Worm (Caenorhabditis elegans) whole organism, young adult: ENCODE measurements around the gene sup-36.

ENCODE experiments used
- B0336.3 ChIP-seq: fragments of 200-800 bp; sonication (Bioruptor generic); IDR thresholded peaks from 2 replicates; pipeline ENCODE4 v1.3.6; 2022; ENCODE audit warnings: missing genetic modification characterization, missing compliant biosample characterization
- C06A6.2 ChIP-seq: fragments of 200-800 bp; sonication (Bioruptor generic); conservative IDR thresholded peaks from 2 replicates; pipeline ENCODE4 v1.3.6; 2022; ENCODE audit warnings: missing genetic modification characterization, missing compliant biosample characterization
- D2030.7 ChIP-seq: fragments of 200-800 bp; sonication (Bioruptor generic); IDR thresholded peaks from 2 replicates; pipeline ENCODE4 v1.3.6; 2022; ENCODE audit warnings: missing genetic modification reagents, missing genetic modification characterization, missing compliant biosample characterization
- F23B12.7 ChIP-seq: sonication (generic microtip); optimal IDR thresholded peaks from 2 replicates; lab custom pipeline; 2017; ENCODE audit warnings: missing genetic modification characterization, mild to moderate bottlenecking, missing compliant biosample characterization, antibody characterized with exemption, moderate library complexity; ENCODE audit not compliant: insufficient read depth
- F33H1.4 ChIP-seq: fragments of 200-800 bp; sonication (Bioruptor generic); IDR thresholded peaks from 2 replicates; pipeline ENCODE4 v1.3.6; 2022; ENCODE audit warnings: missing genetic modification reagents, missing genetic modification characterization, missing compliant biosample characterization
- F37B4.10 ChIP-seq: fragments of 200-800 bp; sonication (Bioruptor generic); IDR thresholded peaks from 2 replicates; pipeline ENCODE4 v1.3.6; 2022; ENCODE audit warnings: missing genetic modification characterization, missing compliant biosample characterization
- F49E8.2 ChIP-seq: sonication (generic microtip); optimal IDR thresholded peaks from 3 replicates; lab custom pipeline; 2017; ENCODE audit warnings: missing genetic modification characterization, mild to moderate bottlenecking, missing compliant biosample characterization, antibody characterized with exemption, moderate library complexity; ENCODE audit not compliant: insufficient read depth
- T26A5.8 ChIP-seq: sonication (generic microtip); optimal IDR thresholded peaks from 2 replicates; lab custom pipeline; 2016; ENCODE audit warnings: missing genetic modification characterization, missing compliant biosample characterization
- Y95B8A.8 ChIP-seq: fragments of 200-800 bp; sonication (Bioruptor generic); IDR thresholded peaks from 2 replicates; pipeline ENCODE4 v1.3.6; 2022; ENCODE audit warnings: missing genetic modification reagents, missing genetic modification characterization, missing compliant biosample characterization
- ZK185.1 ChIP-seq: sonication (generic microtip); optimal IDR thresholded peaks from 2 replicates; lab custom pipeline; 2016; ENCODE audit warnings: mild to moderate bottlenecking, missing genetic modification characterization, missing compliant biosample characterization; ENCODE audit not compliant: poor library complexity, severe bottlenecking
- atf-7 ChIP-seq: sonication (generic microtip); optimal IDR thresholded peaks from 2 replicates; lab custom pipeline; 2017; ENCODE audit warnings: mild to moderate bottlenecking, missing genetic modification characterization, missing compliant biosample characterization
- attf-3 ChIP-seq: fragments of 200-800 bp; sonication (Bioruptor generic); conservative IDR thresholded peaks from 2 replicates; pipeline ENCODE4 v1.3.6; 2022; ENCODE audit warnings: missing genetic modification reagents, missing genetic modification characterization, missing compliant biosample characterization
- attf-5 ChIP-seq: fragments of 200-800 bp; sonication (Bioruptor generic); optimal IDR thresholded peaks from 2 replicates; lab custom pipeline; 2018; ENCODE audit warnings: mild to moderate bottlenecking, missing genetic modification characterization, missing compliant biosample characterization
- bed-1 ChIP-seq: fragments of 200-800 bp; sonication (Bioruptor generic); IDR thresholded peaks from 2 replicates; pipeline ENCODE4 v1.3.6; 2022; ENCODE audit warnings: missing genetic modification reagents, missing genetic modification characterization, missing compliant biosample characterization
- bed-2 ChIP-seq: fragments of 200-800 bp; sonication (Bioruptor generic); IDR thresholded peaks from 2 replicates; pipeline ENCODE4 v1.3.6; 2022; ENCODE audit warnings: missing genetic modification reagents, missing genetic modification characterization, missing compliant biosample characterization
- cebp-1 ChIP-seq, 2 experiments: fragments of 200-800 bp in 1 of 2; sonication (Bioruptor generic) in 1 of 2; sonication (generic microtip) in 1 of 2; IDR thresholded peaks in 1 of 2; optimal IDR thresholded peaks in 1 of 2; 2 replicates each; pipeline versions ENCODE4 v1.3.6 to Lab custom; 2017 to 2022; ENCODE audit warnings: missing compliant biosample characterization in 2 of 2, missing genetic modification characterization in 2 of 2, mild to moderate bottlenecking in 1 of 2, missing genetic modification reagents in 1 of 2, moderate library complexity in 1 of 2
- chd-7 ChIP-seq: sonication (generic microtip); optimal IDR thresholded peaks from 2 replicates; lab custom pipeline; 2016; ENCODE audit warnings: mild to moderate bottlenecking, missing genetic modification characterization, moderate library complexity, missing compliant biosample characterization
- dox-1 ChIP-seq: fragments of 200-800 bp; sonication (Bioruptor generic); IDR thresholded peaks from 2 replicates; pipeline ENCODE4 v1.3.6; 2022; ENCODE audit warnings: missing genetic modification reagents, missing genetic modification characterization, missing compliant biosample characterization
- efl-1 ChIP-seq: fragments of 150-350 bp; optimal IDR thresholded peaks from 2 replicates; lab custom pipeline; 2014; ENCODE audit warnings: missing biosample characterization, missing genetic modification reagents, missing genetic modification characterization
- egl-44 ChIP-seq: fragments of 200-800 bp; sonication (Bioruptor generic); IDR thresholded peaks from 2 replicates; pipeline ENCODE4 v1.3.6; 2022; ENCODE audit warnings: missing genetic modification reagents, missing genetic modification characterization, missing compliant biosample characterization
- ekl-4 ChIP-seq: fragments of 200-800 bp; sonication (Bioruptor generic); IDR thresholded peaks from 2 replicates; pipeline ENCODE4 v1.3.6; 2022; ENCODE audit warnings: missing genetic modification reagents, missing genetic modification characterization, missing compliant biosample characterization
- hrde-1 ChIP-seq: sonication (generic microtip); optimal IDR thresholded peaks from 2 replicates; lab custom pipeline; 2016; ENCODE audit warnings: missing genetic modification characterization, mild to moderate bottlenecking, missing compliant biosample characterization, moderate library complexity, missing genotype, missing genetic modification reagents, borderline replicate concordance
- let-526 ChIP-seq: fragments of 200-800 bp; sonication (Bioruptor generic); IDR thresholded peaks from 2 replicates; pipeline ENCODE4 v1.3.6; 2022; ENCODE audit warnings: missing genetic modification reagents, missing genetic modification characterization, missing compliant biosample characterization
- lin-35 ChIP-seq, 3 experiments: fragments of 150-350 bp in 2 of 3; sonication (generic microtip) in 1 of 3; optimal IDR thresholded peaks; 2 replicates each; lab custom pipeline; 2014 to 2018; ENCODE audit warnings: missing biosample characterization in 3 of 3, missing genetic modification characterization in 3 of 3, missing genetic modification reagents in 3 of 3
- lin-54 ChIP-seq: fragments of 200-800 bp; sonication (Bioruptor generic); optimal IDR thresholded peaks from 2 replicates; lab custom pipeline; 2018; ENCODE audit warnings: mild to moderate bottlenecking, missing genetic modification characterization, missing compliant biosample characterization
- madf-10 ChIP-seq: sonication (generic microtip); optimal IDR thresholded peaks from 2 replicates; lab custom pipeline; 2016; ENCODE audit warnings: mild to moderate bottlenecking, missing genetic modification characterization, missing compliant biosample characterization
- madf-6 ChIP-seq: fragments of 200-800 bp; sonication (Bioruptor generic); IDR thresholded peaks from 2 replicates; pipeline ENCODE4 v1.3.6; 2022; ENCODE audit warnings: missing genetic modification reagents, missing genetic modification characterization, missing compliant biosample characterization
- nfya-1 ChIP-seq: sonication (generic microtip); optimal IDR thresholded peaks from 2 replicates; lab custom pipeline; 2017; ENCODE audit warnings: antibody characterized with exemption, missing compliant biosample characterization, missing genetic modification characterization, borderline replicate concordance; ENCODE audit not compliant: insufficient read depth
- nhr-27 ChIP-seq: fragments of 200-800 bp; sonication (Bioruptor generic); optimal IDR thresholded peaks from 2 replicates; lab custom pipeline; 2018; ENCODE audit warnings: mild to moderate bottlenecking, missing genetic modification characterization, moderate library complexity, missing compliant biosample characterization
- nhr-80 ChIP-seq: sonication (generic microtip); optimal IDR thresholded peaks from 2 replicates; lab custom pipeline; 2016; ENCODE audit warnings: missing genetic modification characterization, missing compliant biosample characterization
- pha-4 ChIP-seq: fragments of 150-350 bp; sonication (generic microtip); optimal IDR thresholded peaks from 2 replicates; lab custom pipeline; 2014; ENCODE audit warnings: missing biosample characterization, missing genetic modification reagents, missing genetic modification characterization
- rpc-1 ChIP-seq, 2 experiments: fragments of 150-350 bp in 1 of 2; sonication (generic microtip) in 1 of 2; optimal IDR thresholded peaks; 2 replicates each; lab custom pipeline; 2014 to 2018; ENCODE audit warnings: missing biosample characterization in 1 of 2, missing genetic modification characterization in 1 of 2, missing genetic modification reagents in 1 of 2, missing genotype in 1 of 2
- sea-2 ChIP-seq: fragments of 200-800 bp; sonication (Bioruptor generic); IDR thresholded peaks from 2 replicates; pipeline ENCODE4 v1.3.6; 2022; ENCODE audit warnings: missing genetic modification characterization, missing compliant biosample characterization
- snpc-4 ChIP-seq, 5 experiments: fragments of 150-350 bp in 1 of 5; sonication (generic microtip) in 4 of 5; optimal IDR thresholded peaks; 2 replicates each; lab custom pipeline; 2014 to 2018; ENCODE audit warnings: missing genetic modification characterization in 5 of 5, missing biosample characterization in 3 of 5, antibody characterized with exemption in 2 of 5, mild to moderate bottlenecking in 2 of 5, missing compliant biosample characterization in 2 of 5, missing genotype in 2 of 5, moderate library complexity in 2 of 5, missing genetic modification reagents in 1 of 5
- tbp1 ChIP-seq: fragments of 200-800 bp; sonication (Bioruptor generic); optimal IDR thresholded peaks from 2 replicates; lab custom pipeline; 2018; ENCODE audit warnings: mild to moderate bottlenecking, missing genetic modification characterization, missing compliant biosample characterization
- tlf-1 ChIP-seq: fragments of 200-800 bp; sonication (Bioruptor generic); optimal IDR thresholded peaks from 2 replicates; lab custom pipeline; 2018; ENCODE audit warnings: mild to moderate bottlenecking, missing genetic modification characterization, missing compliant biosample characterization
- xnd-1 ChIP-seq: sonication (generic microtip); optimal IDR thresholded peaks from 2 replicates; lab custom pipeline; 2016; ENCODE audit warnings: missing genotype, missing genetic modification reagents, missing genetic modification characterization, missing compliant biosample characterization
- ztf-22 ChIP-seq: fragments of 200-800 bp; sonication (Bioruptor generic); optimal IDR thresholded peaks from 2 replicates; lab custom pipeline; 2018; ENCODE audit warnings: mild to moderate bottlenecking, missing genetic modification characterization, moderate library complexity, missing compliant biosample characterization
- ztf-25 ChIP-seq: fragments of 200-800 bp; sonication (Bioruptor generic); IDR thresholded peaks from 2 replicates; pipeline ENCODE4 v1.3.6; 2022; ENCODE audit warnings: missing genetic modification reagents, missing genetic modification characterization, missing compliant biosample characterization

sup-36 gene

DNA sequence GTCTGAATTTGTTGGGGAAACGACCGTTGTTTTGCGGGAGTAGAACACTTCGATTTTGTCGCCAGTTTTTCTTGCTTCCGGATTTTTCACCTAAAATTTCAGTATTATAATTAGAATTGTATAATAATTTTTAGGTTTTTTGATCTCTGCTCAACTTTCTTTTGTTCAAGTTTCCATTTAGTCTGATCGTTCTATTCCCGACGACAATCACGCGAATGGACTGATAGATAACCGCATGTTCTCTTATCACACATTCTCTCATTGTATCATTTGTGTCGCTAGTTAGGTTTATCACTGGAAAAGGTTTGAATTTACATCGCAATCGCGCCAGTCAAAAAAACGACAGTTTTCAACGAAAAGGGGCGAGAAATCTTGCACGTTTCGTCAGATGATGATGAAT is 46.6 kb upstream of the sup-36 start:
- TF ChIP-seq sea-2 (GFP tag; lab: Robert Waterston, UW) (no peak), pha-4 (tag; lab: Kevin White, UChicago) (peak; percentile 12), hrde-1 (no peak), tbp1 (GFP tag; lab: Kevin White, UChicago) (peak; percentile 25), F23B12.7 (no peak), madf-6 (GFP tag; lab: Robert Waterston, UW) (no peak), attf-3 (no peak), tlf-1 (no peak), cebp-1 (GFP tag; IDR thresholded peaks at IDR 0.05; lab: Robert Waterston, UW) (no peak), cebp-1 (tag; optimal IDR thresholded peaks at IDR 0.05; lab: Kevin White, UChicago) (peak; percentile 31), atf-7 (peak; percentile 28), chd-7 (tag; lab: Kevin White, UChicago) (no peak), nhr-80 (tag; lab: Kevin White, UChicago) (peak; percentile 96), nfya-1 (no peak), ekl-4 (0 out of 2 replicates have a peak, but pooled peaks have one; percentile 29), Y95B8A.8 (GFP tag; lab: Robert Waterston, UW) (0 out of 2 replicates have a peak, but pooled peaks have one; percentile 46), T26A5.8 (tag; lab: Kevin White, UChicago) (no peak), bed-2 (GFP tag; lab: Robert Waterston, UW) (no peak), attf-5 (peak; percentile 1), C06A6.2 (GFP tag; lab: Robert Waterston, UW) (no peak), snpc-4 (GFP tag; optimal IDR thresholded peaks at IDR 0.05; lab: Kevin White, UChicago) (no peak), snpc-4 (tag; optimal IDR thresholded peaks at IDR 0.05; lab: Kevin White, UChicago) (no peak), F37B4.10 (GFP tag; lab: Robert Waterston, UW) (no peak), madf-10 (tag; lab: Kevin White, UChicago) (peak; percentile 44), dox-1 (GFP tag; lab: Robert Waterston, UW) (no peak), B0336.3 (GFP tag; lab: Robert Waterston, UW) (peak; percentile 61; the same call in 1 of the 2 replicates)

DNA sequence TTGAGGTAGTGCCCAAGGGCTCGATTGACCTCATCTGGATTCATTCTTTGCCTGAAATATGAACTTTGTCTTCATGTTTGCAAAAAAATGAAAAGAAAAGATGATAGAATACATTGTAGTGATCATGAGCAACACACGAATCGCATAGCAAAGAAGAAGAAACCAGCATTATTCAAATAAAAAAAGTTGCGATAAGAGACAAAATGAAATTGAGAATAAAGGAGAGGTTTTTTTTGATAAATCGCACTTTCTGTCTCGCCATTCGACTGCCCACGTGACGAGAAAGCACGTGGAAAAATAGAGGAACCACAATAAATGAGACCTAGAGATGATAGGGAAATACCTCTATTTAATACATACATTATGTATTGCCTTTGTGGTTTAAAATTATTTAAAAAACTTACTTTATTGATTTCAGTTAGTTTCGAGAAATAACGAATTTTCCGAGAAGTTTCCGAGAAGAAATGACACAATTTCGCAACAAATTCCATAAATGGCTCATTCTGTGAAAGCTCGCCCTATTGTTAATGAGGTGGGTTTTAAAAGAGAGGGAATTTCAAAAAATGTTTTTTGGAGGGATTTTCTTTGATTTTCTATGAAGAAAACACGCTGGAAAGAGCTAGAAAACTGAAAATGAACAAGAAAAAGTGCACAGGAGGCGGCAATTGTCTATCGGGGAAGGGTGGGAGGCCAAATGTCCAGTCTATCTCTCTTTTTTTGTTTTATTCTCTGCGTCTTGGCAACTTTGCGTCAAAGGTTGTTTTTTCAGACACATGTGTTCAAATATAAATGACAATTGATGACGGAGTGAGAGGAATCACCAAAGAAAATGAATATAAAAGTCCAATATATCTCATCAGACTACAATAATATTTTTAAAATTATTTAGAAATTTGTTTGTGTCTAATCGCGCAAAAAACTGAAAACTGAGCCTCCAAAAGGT is 45.8 kb upstream of the sup-36 start, which contains the start of gene paqr-1:
TSS of gene paqr-1 (minus strand) at position 51 of the 943 bp plus-strand sequence.
- TF ChIP-seq tbp1 (GFP tag; lab: Kevin White, UChicago) (peak; percentile 1), ztf-22 (GFP tag; lab: Kevin White, UChicago) (no peak), lin-54 (GFP tag; lab: Kevin White, UChicago) (peak; percentile 31), cebp-1 (GFP tag; IDR thresholded peaks at IDR 0.05; lab: Robert Waterston, UW) (peak; percentile 77), cebp-1 (tag; optimal IDR thresholded peaks at IDR 0.05; lab: Kevin White, UChicago) (peak; percentile 92), ZK185.1 (no peak), efl-1 (GFP tag; lab: Kevin White, UChicago) (peak; percentile 12), snpc-4 (GFP tag; optimal IDR thresholded peaks at IDR 0.05; lab: Kevin White, UChicago) (no peak), snpc-4 (tag; optimal IDR thresholded peaks at IDR 0.05; lab: Kevin White, UChicago) (peak in 1 of 4 experiments; percentile 21), lin-35 (GFP tag; optimal IDR thresholded peaks at IDR 0.05; lab: Kevin White, UChicago) (peak in 1 of 3 experiments; percentile 67), attf-5 (peak; percentile 7), let-526 (no peak), B0336.3 (GFP tag; lab: Robert Waterston, UW) (no peak), atf-7 (no peak)

DNA sequence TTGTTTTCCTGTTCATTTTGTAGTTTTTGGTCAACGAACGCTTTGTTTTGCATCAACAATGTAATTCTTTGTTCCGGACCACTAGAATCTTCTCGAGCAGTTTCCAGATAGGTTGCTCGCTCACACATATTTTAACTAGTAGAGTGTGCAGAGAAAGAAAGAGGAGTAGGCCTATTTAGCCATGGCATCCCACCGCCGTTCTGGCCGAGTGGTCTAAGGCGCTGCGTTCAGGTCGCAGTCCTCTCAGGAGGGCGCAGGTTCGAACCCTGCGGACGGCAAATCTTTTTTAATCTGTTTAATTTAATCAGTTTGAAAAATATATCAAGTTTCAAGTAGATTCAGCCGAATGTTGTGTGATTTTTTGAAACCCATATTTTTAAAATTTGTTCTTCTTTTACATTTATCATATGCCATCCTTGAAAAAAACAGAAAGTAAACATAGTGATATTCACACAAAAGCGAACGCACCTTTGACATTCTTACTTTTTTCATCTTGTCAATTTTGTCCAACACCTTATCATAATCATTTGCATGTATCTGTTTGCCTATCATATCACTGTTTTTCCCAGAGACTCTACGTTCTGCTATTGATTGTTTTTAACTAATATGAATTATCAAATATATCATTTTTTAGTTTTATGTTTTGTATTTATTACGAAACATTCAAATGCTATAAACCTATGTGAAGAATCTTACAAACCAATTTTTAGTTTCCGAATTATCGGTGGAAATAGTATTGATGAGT is 44.7 kb upstream of the sup-36 start, which contains the start of gene try-3:
TSS of gene try-3 (plus strand) at position 532 of the 745 bp plus-strand sequence.
- no peak for TF ChIP-seq xnd-1 (tag; lab: Kevin White, UChicago)
- TF ChIP-seq egl-44 (GFP tag; lab: Robert Waterston, UW): peak; percentile 31; the same call in 1 of the 2 replicates
- peak; percentile 79 for TF ChIP-seq snpc-4 (GFP tag; optimal IDR thresholded peaks at IDR 0.05; lab: Kevin White, UChicago)
- TF ChIP-seq snpc-4 (tag; optimal IDR thresholded peaks at IDR 0.05; lab: Kevin White, UChicago): peak; percentile 18 to 93 (median 89)
- no peak for TF ChIP-seq nhr-27 (tag; lab: Kevin White, UChicago)
- TF ChIP-seq bed-1 (GFP tag; lab: Robert Waterston, UW): no peak
- peak; percentile 63; the same call in 1 of the 2 replicates for TF ChIP-seq ztf-25 (GFP tag; lab: Robert Waterston, UW)
- peak; percentile 58 for TF ChIP-seq F33H1.4 (GFP tag; lab: Robert Waterston, UW)
- peak; percentile 74 for TF ChIP-seq rpc-1 (optimal IDR thresholded peaks at IDR 0.05; lab: Kevin White, UChicago)
- TF ChIP-seq rpc-1 (tag; optimal IDR thresholded peaks at IDR 0.05; lab: Kevin White, UChicago): peak; percentile 89
- TF ChIP-seq D2030.7 (GFP tag; lab: Robert Waterston, UW): peak; percentile 67
- peak; percentile 98 for TF ChIP-seq tbp1 (GFP tag; lab: Kevin White, UChicago)
- TF ChIP-seq F49E8.2 (tag; lab: Kevin White, UChicago): peak; percentile 76
